Fruit fly (Drosophila melanogaster) whole organism, embryonic: ENCODE measurements around the gene Cpsf5.
A peak's percentile ranks its signal among the peaks of the same experiment; 100 is the strongest.

ENCODE experiments used
- CG1024 ChIP-seq: fragments of 200-800 bp; sonication (Bioruptor generic); IDR thresholded peaks from 2 replicates; pipeline ENCODE4 v1.3.6; 2022; ENCODE audit warnings: missing biosample characterization, missing genetic modification characterization
- CG10431 ChIP-seq: fragments of 200-800 bp; sonication (Bioruptor generic); optimal IDR thresholded peaks from 3 replicates; lab custom pipeline; 2018; ENCODE audit warnings: missing biosample characterization, mild to moderate bottlenecking, missing genetic modification characterization
- CG11723 ChIP-seq: fragments of 200-800 bp; sonication (Bioruptor generic); optimal IDR thresholded peaks from 2 replicates; lab custom pipeline; 2017; ENCODE audit warnings: missing biosample characterization, mild to moderate bottlenecking, missing genetic modification characterization
- CG12071 ChIP-seq: fragments of 200-800 bp; sonication (Bioruptor generic); optimal IDR thresholded peaks from 3 replicates; lab custom pipeline; 2018; ENCODE audit warnings: missing biosample characterization, mild to moderate bottlenecking, missing genetic modification characterization
- CG12391 ChIP-seq: fragments of 200-800 bp; sonication (Bioruptor generic); optimal IDR thresholded peaks from 3 replicates; lab custom pipeline; 2018; ENCODE audit warnings: missing biosample characterization, mild to moderate bottlenecking, missing genetic modification characterization, moderate library complexity
- CG13424 ChIP-seq: fragments of 200-800 bp; sonication (Bioruptor generic); optimal IDR thresholded peaks from 2 replicates; lab custom pipeline; 2019; ENCODE audit warnings: missing biosample characterization, mild to moderate bottlenecking, missing genetic modification characterization, moderate library complexity
- CG15073 ChIP-seq: fragments of 200-800 bp; sonication (Bioruptor generic); optimal IDR thresholded peaks from 2 replicates; lab custom pipeline; 2016; ENCODE audit warnings: missing biosample characterization, missing genetic modification characterization
- CG15479 ChIP-seq: fragments of 200-800 bp; sonication (Bioruptor generic); optimal IDR thresholded peaks from 3 replicates; lab custom pipeline; 2019; ENCODE audit warnings: missing biosample characterization, mild to moderate bottlenecking, missing genetic modification characterization, moderate library complexity
- CG17829 ChIP-seq: fragments of 200-800 bp; optimal IDR thresholded peaks from 2 replicates; lab custom pipeline; 2019; ENCODE audit warnings: missing biosample characterization, mild to moderate bottlenecking, missing genetic modification characterization, moderate library complexity
- CG17912 ChIP-seq: fragments of 200-800 bp; sonication (Bioruptor generic); optimal IDR thresholded peaks from 2 replicates; lab custom pipeline; 2018; ENCODE audit warnings: missing biosample characterization, mild to moderate bottlenecking, missing genetic modification characterization
- CG18011 ChIP-seq: fragments of 200-800 bp; sonication (Bioruptor generic); optimal IDR thresholded peaks from 2 replicates; lab custom pipeline; 2017; ENCODE audit warnings: missing biosample characterization, missing genetic modification characterization, mild to moderate bottlenecking, moderate library complexity, missing genotype
- CG31224 ChIP-seq: fragments of 200-800 bp; sonication (Bioruptor generic); IDR thresholded peaks from 2 replicates; pipeline ENCODE4 v1.3.6; 2022; ENCODE audit warnings: missing biosample characterization, missing genetic modification characterization
- CG4404 ChIP-seq: fragments of 200-800 bp; sonication (Bioruptor generic); IDR thresholded peaks from 2 replicates; pipeline ENCODE4 v1.3.6; 2022; ENCODE audit warnings: missing biosample characterization, missing genetic modification characterization
- CG4730 ChIP-seq: fragments of 200-800 bp; sonication (Bioruptor generic); IDR thresholded peaks from 2 replicates; pipeline ENCODE4 v1.3.6; 2022; ENCODE audit warnings: missing biosample characterization, missing genetic modification characterization
- CG5180 ChIP-seq: fragments of 200-800 bp; sonication (Bioruptor generic); optimal IDR thresholded peaks from 3 replicates; lab custom pipeline; 2017; ENCODE audit warnings: missing biosample characterization, missing genetic modification characterization, mild to moderate bottlenecking, moderate library complexity, missing genetic modification reagents
- CG6254 ChIP-seq: fragments of 200-800 bp; sonication (Bioruptor generic); optimal IDR thresholded peaks from 3 replicates; lab custom pipeline; 2017; ENCODE audit warnings: mild to moderate bottlenecking, missing biosample characterization, missing genetic modification reagents, missing genetic modification characterization
- CHES-1-like ChIP-seq: fragments of 200-800 bp; sonication (Bioruptor generic); optimal IDR thresholded peaks from 2 replicates; lab custom pipeline; 2016; ENCODE audit warnings: missing biosample characterization, missing genetic modification characterization
- CrebB ChIP-seq: fragments of 200-800 bp; sonication (Bioruptor generic); optimal IDR thresholded peaks from 3 replicates; lab custom pipeline; 2018; ENCODE audit warnings: missing biosample characterization, mild to moderate bottlenecking, missing genetic modification characterization
- Dbx ChIP-seq: fragments of 200-800 bp; sonication (Bioruptor generic); IDR thresholded peaks from 3 replicates; pipeline ENCODE4 v1.3.6; 2022; ENCODE audit warnings: missing biosample characterization, missing genetic modification characterization
- Doc3 ChIP-seq: fragments of 200-800 bp; sonication (Bioruptor generic); IDR thresholded peaks from 3 replicates; pipeline ENCODE4 v1.3.6; 2022; ENCODE audit warnings: missing biosample characterization, missing genetic modification characterization; ENCODE audit not compliant: partially characterized antibody
- Drgx ChIP-seq: fragments of 200-800 bp; sonication (Bioruptor generic); IDR thresholded peaks from 2 replicates; pipeline ENCODE4 v1.3.6; 2022; ENCODE audit warnings: missing biosample characterization, missing genetic modification characterization
- HLH4C ChIP-seq: fragments of 200-800 bp; sonication (Bioruptor generic); IDR thresholded peaks from 3 replicates; pipeline ENCODE4 v1.3.6; 2022; ENCODE audit warnings: missing biosample characterization, missing genetic modification characterization; ENCODE audit not compliant: partially characterized antibody
- Hmr ChIP-seq: fragments of 200-800 bp; sonication (Bioruptor generic); optimal IDR thresholded peaks from 3 replicates; lab custom pipeline; 2017; ENCODE audit warnings: mild to moderate bottlenecking, missing biosample characterization, missing genetic modification reagents, missing genetic modification characterization
- Med ChIP-seq: fragments of 200-800 bp; sonication (Bioruptor generic); peaks from one replicate; lab custom pipeline; 2016; ENCODE audit warnings: missing biosample characterization, missing genetic modification characterization, mild to moderate bottlenecking, inconsistent platforms, moderate library complexity
- Meics ChIP-seq: fragments of 200-800 bp; sonication (Bioruptor generic); optimal IDR thresholded peaks from 2 replicates; lab custom pipeline; 2017; ENCODE audit warnings: missing biosample characterization, mild to moderate bottlenecking, missing genetic modification characterization
- NfI ChIP-seq: fragments of 200-800 bp; sonication (Bioruptor generic); optimal IDR thresholded peaks from 3 replicates; lab custom pipeline; 2018; ENCODE audit warnings: missing biosample characterization, mild to moderate bottlenecking, missing genetic modification characterization, moderate library complexity
- Optix ChIP-seq: fragments of 200-800 bp; sonication (Bioruptor generic); IDR thresholded peaks from 3 replicates; pipeline ENCODE4 v1.3.6; 2022; ENCODE audit warnings: missing biosample characterization, missing genetic modification characterization
- Pdp1 ChIP-seq, 2 experiments: fragments of 200-800 bp; sonication (Bioruptor generic); optimal IDR thresholded peaks; 3 replicates each; lab custom pipeline; 2016; ENCODE audit warnings: missing biosample characterization in 2 of 2, missing genetic modification characterization in 2 of 2, mild to moderate bottlenecking in 1 of 2, moderate library complexity in 1 of 2
- Spps ChIP-seq: fragments of 200-800 bp; sonication (Bioruptor generic); optimal IDR thresholded peaks from 2 replicates; lab custom pipeline; 2018; ENCODE audit warnings: missing biosample characterization, mild to moderate bottlenecking, missing genetic modification characterization
- Vsx1 ChIP-seq: fragments of 200-800 bp; sonication (Bioruptor generic); optimal IDR thresholded peaks from 2 replicates; lab custom pipeline; 2017; ENCODE audit warnings: missing biosample characterization, mild to moderate bottlenecking, missing genetic modification characterization, missing genetic modification reagents
- ab ChIP-seq: fragments of 200-800 bp; sonication (Bioruptor generic); optimal IDR thresholded peaks from 2 replicates; lab custom pipeline; 2016; ENCODE audit warnings: missing biosample characterization, missing genetic modification characterization
- cad ChIP-seq: fragments of >200 bp; optimal IDR thresholded peaks from 2 replicates; lab custom pipeline; 2017; ENCODE audit warnings: missing biosample characterization, missing genetic modification characterization
- crc ChIP-seq: fragments of 200-800 bp; sonication (Bioruptor generic); optimal IDR thresholded peaks from 2 replicates; lab custom pipeline; 2016; ENCODE audit warnings: missing biosample characterization, missing genetic modification characterization
- disco-r ChIP-seq: fragments of 200-800 bp; sonication (Bioruptor generic); optimal IDR thresholded peaks from 2 replicates; lab custom pipeline; 2016; ENCODE audit warnings: missing biosample characterization, missing genetic modification characterization
- dmrt99B ChIP-seq: fragments of 200-800 bp; sonication (Bioruptor generic); optimal IDR thresholded peaks from 2 replicates; lab custom pipeline; 2018; ENCODE audit warnings: missing biosample characterization, mild to moderate bottlenecking, missing genetic modification characterization, moderate library complexity
- eve ChIP-seq, 2 experiments: fragments of >200 bp; optimal IDR thresholded peaks; 2 replicates each; lab custom pipeline; 2017; ENCODE audit warnings: missing biosample characterization in 2 of 2, missing genetic modification characterization in 2 of 2
- fd64A ChIP-seq: fragments of 200-800 bp; sonication (Bioruptor generic); optimal IDR thresholded peaks from 3 replicates; lab custom pipeline; 2018; ENCODE audit warnings: missing biosample characterization, mild to moderate bottlenecking, missing genetic modification characterization
- lbe ChIP-seq: fragments of 200-800 bp; sonication (Bioruptor generic); optimal IDR thresholded peaks from 2 replicates; lab custom pipeline; 2016; ENCODE audit warnings: missing biosample characterization, mild to moderate bottlenecking, missing genetic modification characterization
- nau ChIP-seq: fragments of 200-800 bp; sonication (Bioruptor generic); optimal IDR thresholded peaks from 3 replicates; lab custom pipeline; 2017; ENCODE audit warnings: missing biosample characterization, mild to moderate bottlenecking, missing genetic modification characterization, missing genetic modification reagents
- nom ChIP-seq: fragments of 200-800 bp; sonication (Bioruptor generic); optimal IDR thresholded peaks from 2 replicates; lab custom pipeline; 2017; ENCODE audit warnings: missing biosample characterization, missing genetic modification characterization, mild to moderate bottlenecking, moderate library complexity, missing genetic modification reagents
- p53 ChIP-seq: fragments of 200-800 bp; sonication (Bioruptor generic); optimal IDR thresholded peaks from 2 replicates; lab custom pipeline; 2016; ENCODE audit warnings: missing biosample characterization, missing genetic modification characterization
- pzg ChIP-seq: fragments of 200-800 bp; sonication (Bioruptor generic); optimal IDR thresholded peaks from 3 replicates; lab custom pipeline; 2018; ENCODE audit warnings: missing biosample characterization, mild to moderate bottlenecking, missing genetic modification characterization, moderate library complexity
- rib ChIP-seq: fragments of 200-800 bp; sonication (Bioruptor generic); IDR thresholded peaks from 2 replicates; pipeline ENCODE4 v1.3.6; 2022; ENCODE audit warnings: missing biosample characterization, missing genetic modification characterization
- run ChIP-seq: fragments of 200-800 bp; sonication (Bioruptor generic); optimal IDR thresholded peaks from 3 replicates; lab custom pipeline; 2018; ENCODE audit warnings: missing biosample characterization, mild to moderate bottlenecking, missing genetic modification characterization
- tll ChIP-seq, 2 experiments: fragments of 200-800 bp in 1 of 2; fragments of >200 bp in 1 of 2; sonication (Bioruptor generic) in 1 of 2; optimal IDR thresholded peaks; 2 replicates each; lab custom pipeline; 2017 to 2019; ENCODE audit warnings: missing biosample characterization in 2 of 2, missing genetic modification characterization in 2 of 2, mild to moderate bottlenecking in 1 of 2, moderate library complexity in 1 of 2
- unc-4 ChIP-seq: fragments of 200-800 bp; sonication (Bioruptor generic); IDR thresholded peaks from 2 replicates; pipeline ENCODE4 v1.3.6; 2022; ENCODE audit warnings: missing biosample characterization, missing genetic modification characterization; ENCODE audit not compliant: partially characterized antibody

The Cpsf5 gene

DNA sequence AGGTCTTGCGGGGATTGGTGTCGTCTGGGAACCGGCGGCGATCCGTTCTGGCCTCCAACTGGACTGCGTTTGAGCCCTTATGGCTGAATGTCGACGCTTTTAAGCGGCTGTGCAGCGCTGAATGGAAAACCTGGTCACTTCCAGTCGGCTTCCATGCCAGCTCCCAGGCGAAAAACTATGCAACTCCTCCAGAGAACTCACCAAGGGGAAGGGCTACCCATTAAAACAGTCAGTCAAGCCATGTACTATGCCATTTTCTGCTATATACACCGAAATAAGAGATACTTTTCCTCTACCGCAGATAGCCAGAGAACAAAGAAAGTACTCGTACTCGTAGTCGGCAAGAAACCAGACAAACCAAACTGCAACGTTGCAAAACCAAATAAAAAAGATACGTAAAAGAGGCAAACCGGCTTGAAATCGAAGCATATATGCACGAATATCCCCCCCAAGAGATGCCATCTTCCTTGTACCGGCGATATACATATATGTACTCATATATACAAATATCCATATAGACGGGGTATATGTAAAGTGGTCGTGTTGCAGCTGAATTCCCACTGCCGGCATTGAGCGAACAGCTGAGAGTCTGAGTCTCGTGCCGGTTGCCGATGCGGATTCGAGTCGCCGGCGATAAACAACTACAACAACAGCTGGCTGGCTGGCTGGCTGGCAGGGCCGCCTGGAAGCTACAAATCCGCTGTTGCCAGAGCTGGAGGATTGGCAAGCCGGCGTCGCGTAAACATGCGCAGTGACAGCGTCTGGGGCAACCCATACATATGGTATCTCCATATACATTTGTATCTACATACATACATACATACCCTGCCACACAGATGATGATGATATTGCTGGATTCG lies 31.1 kb upstream of the Cpsf5 start, which contains the start of gene Hsp67Ba (continued):
- TF ChIP-seq CG31224 (GFP tag; lab: Robert Waterston, UW), result no peak
- TF ChIP-seq nau (GFP tag; lab: Kevin White, UChicago), result no peak
- TF ChIP-seq CG15073, result no peak
- no peak for TF ChIP-seq CG12071 (GFP tag; lab: Kevin White, UChicago)
- TF ChIP-seq Hmr, result no peak
- no peak for TF ChIP-seq ab
- TF ChIP-seq Spps, result no peak
- TF ChIP-seq eve (GFP tag; optimal IDR thresholded peaks at IDR 0.05; lab: Kevin White, UChicago), result no peak
- TF ChIP-seq CG13424, result no peak
- no peak for TF ChIP-seq CG17829 (tag; lab: Kevin White, UChicago)
- TF ChIP-seq Drgx, result peak; percentile 29; the same call in 1 of the 2 replicates
- no peak for TF ChIP-seq tll (GFP tag; optimal IDR thresholded peaks at IDR 0.05; lab: Kevin White, UChicago)
- TF ChIP-seq CG11723 (GFP tag; lab: Kevin White, UChicago), result no peak
- no peak for TF ChIP-seq disco-r (GFP tag; lab: Kevin White, UChicago)
- TF ChIP-seq fd64A, result no peak
- TF ChIP-seq CG4730 (GFP tag; lab: Robert Waterston, UW), result no peak
- no peak for TF ChIP-seq pzg
- no peak for TF ChIP-seq NfI
- TF ChIP-seq unc-4 (GFP tag; lab: Robert Waterston, UW), result no peak
- TF ChIP-seq CG4404 (GFP tag; lab: Robert Waterston, UW), result no peak
- TF ChIP-seq HLH4C (GFP tag; lab: Robert Waterston, UW), result no peak
- TF ChIP-seq CHES-1-like (GFP tag; lab: Kevin White, UChicago), result no peak
- TF ChIP-seq Dbx, result no peak
- no peak for TF ChIP-seq run (tag; lab: Kevin White, UChicago)
- no peak for TF ChIP-seq CG6254
- no peak for TF ChIP-seq rib (GFP tag; lab: Robert Waterston, UW)
- no peak for TF ChIP-seq dmrt99B (tag; lab: Kevin White, UChicago)
- no peak for TF ChIP-seq Optix
- TF ChIP-seq crc (GFP tag; lab: Kevin White, UChicago), result no peak
- no peak for TF ChIP-seq CG1024 (GFP tag; lab: Robert Waterston, UW)
- TF ChIP-seq CG15479 (GFP tag; lab: Kevin White, UChicago), result no peak
- TF ChIP-seq CrebB (tag; lab: Kevin White, UChicago), result no peak
- TF ChIP-seq cad (GFP tag; lab: Kevin White, UChicago), result no peak
- TF ChIP-seq p53, result no peak
- no peak for TF ChIP-seq CG12391
- TF ChIP-seq, all 482 proteins: peak for 12

DNA sequence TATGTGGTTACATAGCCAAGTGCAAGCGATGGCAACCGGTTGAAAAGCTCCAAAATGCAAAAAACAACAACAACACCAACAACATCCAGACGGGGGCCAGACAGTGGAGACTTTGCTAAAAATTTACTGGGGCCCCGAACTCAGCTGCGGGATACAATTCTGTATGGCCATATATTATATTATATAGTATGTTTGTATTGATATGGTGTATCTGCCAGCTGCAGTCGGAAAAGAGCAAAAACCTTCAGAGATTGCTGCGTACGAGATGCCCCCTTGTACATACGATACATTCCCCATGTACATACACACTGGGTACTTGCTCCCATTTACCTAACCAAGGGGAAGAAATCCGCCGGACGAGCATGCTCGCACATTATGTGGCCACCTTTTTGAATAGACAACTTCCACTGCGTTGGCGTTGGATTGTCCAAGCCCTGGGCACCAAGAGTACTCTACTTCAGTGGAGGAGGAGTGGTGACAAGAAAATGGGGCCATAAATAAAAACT lies 30.4 kb upstream of the Cpsf5 start:
- TF ChIP-seq Meics (GFP tag; lab: Kevin White, UChicago), result no peak
- peak; percentile 2; the same call in 1 of the 2 replicates for TF ChIP-seq Drgx
- peak; percentile 41 for TF ChIP-seq nom (GFP tag; lab: Kevin White, UChicago)
- TF ChIP-seq p53, result no peak
- TF ChIP-seq CG18011 (GFP tag; lab: Kevin White, UChicago), result peak; percentile 9
- no peak for TF ChIP-seq CG10431
- TF ChIP-seq Vsx1, result no peak
- peak; percentile 12 for TF ChIP-seq CG17912
- TF ChIP-seq Pdp1 (GFP tag; optimal IDR thresholded peaks at IDR 0.05; lab: Kevin White, UChicago), result peak in 1 of 2 experiments; percentile 16
- peak; percentile 16 for TF ChIP-seq lbe
- TF ChIP-seq CG5180 (GFP tag; lab: Kevin White, UChicago), result no peak
- TF ChIP-seq Med, result peak; percentile 30
- TF ChIP-seq Doc3 (GFP tag; lab: Robert Waterston, UW), result 0 out of 3 replicates have a peak, but pooled peaks have one; percentile 19
